Worm (Caenorhabditis elegans) whole organism, late embryonic: ENCODE data around the gene pqe-1.

Experiments
- ama-1 ChIP-seq: fragments of 150-350 bp; optimal IDR thresholded peaks from 2 replicates; lab custom pipeline; 2014
- elt-4 ChIP-seq: sonication (generic microtip); optimal IDR thresholded peaks from 2 replicates; lab custom pipeline; 2016; ENCODE audit warnings: missing genetic modification characterization, missing compliant biosample characterization
- fkh-10 ChIP-seq: fragments of 150-350 bp; optimal IDR thresholded peaks from 2 replicates; lab custom pipeline; 2014; ENCODE audit warnings: missing biosample characterization, missing genetic modification reagents, missing genetic modification characterization
- nhr-11 ChIP-seq: fragments of 150-350 bp; optimal IDR thresholded peaks from 2 replicates; lab custom pipeline; 2014; ENCODE audit warnings: missing biosample characterization, missing genetic modification characterization
- pha-4 ChIP-seq: fragments of 150-350 bp; optimal IDR thresholded peaks from 2 replicates; lab custom pipeline; 2018; ENCODE audit warnings: missing biosample characterization, missing genetic modification reagents, missing genetic modification characterization
- pqm-1 ChIP-seq: sonication (generic microtip); optimal IDR thresholded peaks from 2 replicates; lab custom pipeline; 2016; ENCODE audit warnings: missing genetic modification characterization, missing compliant biosample characterization
- zip-5 ChIP-seq: sonication (generic microtip); optimal IDR thresholded peaks from 2 replicates; lab custom pipeline; 2016; ENCODE audit warnings: missing genetic modification characterization, missing compliant biosample characterization
- ztf-16 ChIP-seq: sonication (generic microtip); optimal IDR thresholded peaks from 2 replicates; lab custom pipeline; 2017; ENCODE audit warnings: missing genetic modification characterization, missing compliant biosample characterization

DNA sequence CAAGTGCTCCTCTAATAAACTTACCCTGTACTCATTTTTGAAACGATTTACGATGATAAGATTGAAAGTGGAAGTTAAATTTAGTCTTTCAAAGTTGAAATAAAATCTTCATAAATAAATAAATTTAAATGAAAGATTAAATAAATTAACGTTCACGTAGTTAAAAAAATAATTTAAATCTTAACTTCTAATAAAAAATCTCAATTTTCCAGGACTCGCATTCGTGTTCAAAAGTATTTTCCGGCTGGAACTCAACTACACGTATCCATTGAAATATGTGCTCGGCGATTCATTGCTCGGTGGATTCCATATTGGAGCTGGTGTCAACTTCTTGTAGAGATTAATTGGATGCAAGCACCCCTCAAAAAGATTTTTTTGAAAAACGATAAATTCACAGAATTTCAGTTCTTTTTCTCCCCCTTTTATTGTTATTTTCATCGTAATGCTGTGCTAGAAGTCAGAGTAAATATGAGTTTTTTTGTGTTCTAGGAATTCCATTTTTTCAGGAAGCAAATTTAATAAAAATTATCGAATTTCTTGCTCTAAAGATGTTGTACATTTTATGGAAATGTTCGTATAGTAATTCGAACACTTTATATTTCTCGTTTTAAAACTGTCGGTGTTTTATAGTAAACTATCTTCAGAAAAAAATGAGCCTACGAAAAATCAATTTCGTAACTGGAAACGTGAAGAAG lies 47.6 kb upstream of the pqe-1 start, which contains the start of the genes C34E10.9 and hap-1:
- TF ChIP-seq ama-1 (no peak), pha-4 (tag; lab: Kevin White, UChicago) (no peak), pqm-1 (no peak), zip-5 (tag; lab: Kevin White, UChicago) (no peak), elt-4 (tag; lab: Kevin White, UChicago) (no peak), nhr-11 (tag; lab: Kevin White, UChicago) (no peak), fkh-10 (no peak), ztf-16 (tag; lab: Kevin White, UChicago) (no peak)
